Worm (Caenorhabditis elegans): Measurements from ENCODE around the gene clec-6.

The clec-6 gene

DNA sequence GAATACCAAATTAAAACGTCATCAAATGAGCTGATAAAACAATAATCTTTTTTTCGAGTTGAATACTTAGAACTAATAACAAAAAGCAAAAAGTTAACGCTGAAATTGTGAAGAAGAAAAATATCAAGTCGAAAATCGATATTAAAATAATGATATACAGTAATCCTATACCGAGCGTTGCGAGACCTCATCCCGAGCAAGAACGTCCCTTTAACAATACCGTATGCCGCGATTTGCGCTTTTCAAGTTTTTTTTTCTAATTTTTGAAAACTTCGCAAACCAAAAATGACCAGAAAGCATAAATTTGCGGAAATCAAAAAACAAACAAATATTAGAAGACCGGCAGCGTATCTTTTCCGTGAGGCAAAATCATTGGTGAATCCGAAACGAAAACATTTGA lies 3.8 kb upstream of the clec-6 start, which contains the start of gene F26F4.5:
TSS of gene F26F4.5 (minus strand) at position 256 of the 400 bp plus-strand sequence.
- peak; percentile 45; the same call in 1 of the 2 replicates for TF ChIP-seq lin-38 (GFP tag; IDR thresholded peaks at IDR 0.05)
- TF ChIP-seq lsy-2 (tag; optimal IDR thresholded peaks at IDR 0.05), result no peak
- peak; percentile 70 for TF ChIP-seq aha-1 (tag)
- no peak for TF ChIP-seq unc-39 (tag; optimal IDR thresholded peaks at IDR 0.05)

- TF ChIP-seq pqm-1 (tag; optimal IDR thresholded peaks at IDR 0.05), result peak; percentile 56
- no peak for TF ChIP-seq daf-16 (GFP tag; optimal IDR thresholded peaks at IDR 0.05)
- TF ChIP-seq daf-16 (tag; optimal IDR thresholded peaks at IDR 0.05), result peak; percentile 17
- peak; percentile 13 for TF ChIP-seq dve-1 (tag; optimal IDR thresholded peaks at IDR 0.05; ENCODE audit: insufficient read depth)
- TF ChIP-seq nhr-237 (tag; optimal IDR thresholded peaks at IDR 0.05), result no peak
These were observed 3.8 kb downstream of the clec-6 start, which contains the start of gene clec-5 for ce11 chrIII:4883429-4883828. Gene clec-5 (minus strand): TSS chrIII:4883606.

- TF ChIP-seq ces-1 (GFP tag; optimal IDR thresholded peaks at IDR 0.05) (no peak), daf-16 (GFP tag; optimal IDR thresholded peaks at IDR 0.05) (no peak), daf-16 (tag; optimal IDR thresholded peaks at IDR 0.05) (peak; percentile 22), pqm-1 (tag; optimal IDR thresholded peaks at IDR 0.05) (peak; percentile 38), hlh-11 (tag; optimal IDR thresholded peaks at IDR 0.05) (peak; percentile 12), nhr-6 (tag; optimal IDR thresholded peaks at IDR 0.05) (no peak), nhr-28 (tag; optimal IDR thresholded peaks at IDR 0.05) (peak; percentile 11), dmd-6 (GFP tag; IDR thresholded peaks at IDR 0.05) (0 out of 2 replicates have a peak, but pooled peaks have one; percentile 17), aha-1 (tag) (no peak)
These were observed 5.3 kb downstream of the clec-6 start for ce11 chrIII:4881955-4882354.

DNA sequence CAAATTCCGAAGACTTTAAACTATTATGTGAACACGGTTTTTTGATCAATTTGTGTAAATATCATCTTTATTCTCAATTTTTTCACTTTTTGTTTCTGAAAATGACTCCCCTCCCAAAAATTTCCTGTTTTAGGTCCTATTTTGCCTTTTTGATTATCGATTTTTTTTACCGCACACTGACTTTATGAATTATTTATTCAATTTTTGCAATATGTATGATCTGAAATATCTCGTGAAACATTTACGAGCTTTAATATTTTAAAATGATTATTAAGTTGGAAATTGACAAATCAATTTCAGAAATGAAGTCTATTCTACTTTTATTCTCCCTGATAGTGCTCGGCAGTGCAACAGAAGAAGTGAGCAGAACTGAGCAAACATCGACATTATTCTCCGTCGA lies 7.8 kb downstream of the clec-6 start, which contains the start of gene C35D10.1:
TSS of gene C35D10.1 (plus strand) at position 301 of the 400 bp plus-strand sequence.
- TF ChIP-seq ceh-28 (tag; optimal IDR thresholded peaks at IDR 0.05) (peak; percentile 38), lin-38 (GFP tag; IDR thresholded peaks at IDR 0.05) (peak; percentile 62), pqm-1 (tag; optimal IDR thresholded peaks at IDR 0.05) (no peak)

DNA sequence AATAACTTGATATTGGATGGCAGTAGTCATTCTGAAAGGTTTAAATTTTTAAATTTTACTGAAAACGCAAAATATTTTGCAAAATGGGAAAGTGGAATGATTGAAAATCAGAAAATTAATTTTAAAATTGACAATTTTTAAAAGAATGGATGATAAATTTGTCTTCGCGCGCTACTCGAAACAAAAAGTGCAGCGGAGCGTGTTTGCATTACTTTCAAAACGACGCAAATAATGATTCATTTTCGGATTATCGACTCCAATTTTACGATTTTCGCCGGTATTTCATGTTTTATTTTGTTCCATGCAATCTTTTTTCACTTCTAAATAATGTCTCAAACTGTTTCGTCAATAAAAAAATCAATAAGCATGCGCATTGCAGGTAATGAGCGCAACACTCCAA lies 9.0 kb downstream of the clec-6 start, which contains the start of the genes tost-1 and arx-6:
TSS of gene tost-1 (minus strand) at position 31 of the 400 bp plus-strand sequence.
TSS of gene arx-6 (plus strand) at position 378 of the 400 bp plus-strand sequence.
- TF ChIP-seq mes-2 (tag; optimal IDR thresholded peaks at IDR 0.05; ENCODE audit: poor library complexity, severe bottlenecking) (peak; percentile 81), nhr-41 (GFP tag; IDR thresholded peaks at IDR 0.05) (no peak), pqm-1 (tag; optimal IDR thresholded peaks at IDR 0.05) (no peak), lsy-2 (tag; optimal IDR thresholded peaks at IDR 0.05) (peak in 1 of 2 experiments; percentile 69), skn-1 (tag; optimal IDR thresholded peaks at IDR 0.05) (no peak), dmd-9 (GFP tag; IDR thresholded peaks at IDR 0.05) (no peak), fkh-10 (GFP tag; optimal IDR thresholded peaks at IDR 0.05) (peak; percentile 19), lin-38 (GFP tag; IDR thresholded peaks at IDR 0.05) (peak; percentile 93), dpl-1 (GFP tag; optimal IDR thresholded peaks at IDR 0.05) (peak; percentile 84)

DNA sequence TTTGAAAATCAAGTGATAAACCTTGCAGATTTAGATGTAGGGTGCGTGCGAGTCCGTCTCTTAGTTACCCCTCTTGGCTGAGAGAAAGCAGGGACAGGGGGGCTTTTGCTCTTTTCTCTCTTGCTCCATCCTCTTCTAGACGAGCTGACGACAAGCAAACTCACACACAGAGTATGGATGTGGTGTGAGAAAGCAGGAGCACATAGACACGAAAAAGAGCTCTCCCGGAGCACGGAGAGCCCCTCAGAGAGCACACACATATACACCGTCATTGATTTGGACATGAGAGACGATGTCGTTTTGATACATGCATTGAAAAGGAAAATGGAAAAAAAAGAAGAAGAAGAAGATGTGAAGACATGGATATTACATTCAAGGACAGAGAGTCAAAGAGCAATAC lies 11.6 kb downstream of the clec-6 start:
- TF ChIP-seq hmg-1.1 (GFP tag; IDR thresholded peaks at IDR 0.05) (peak; percentile 53; the same call in 1 of the 2 replicates), unc-62 (GFP tag; optimal IDR thresholded peaks at IDR 0.05 in 1 of 2) (peak in 1 of 2 experiments; percentile 77), unc-62 (tag; optimal IDR thresholded peaks at IDR 0.05) (no peak), dmd-8 (GFP tag; IDR thresholded peaks at IDR 0.05) (no peak), ama-1 (optimal IDR thresholded peaks at IDR 0.05) (no peak)

DNA sequence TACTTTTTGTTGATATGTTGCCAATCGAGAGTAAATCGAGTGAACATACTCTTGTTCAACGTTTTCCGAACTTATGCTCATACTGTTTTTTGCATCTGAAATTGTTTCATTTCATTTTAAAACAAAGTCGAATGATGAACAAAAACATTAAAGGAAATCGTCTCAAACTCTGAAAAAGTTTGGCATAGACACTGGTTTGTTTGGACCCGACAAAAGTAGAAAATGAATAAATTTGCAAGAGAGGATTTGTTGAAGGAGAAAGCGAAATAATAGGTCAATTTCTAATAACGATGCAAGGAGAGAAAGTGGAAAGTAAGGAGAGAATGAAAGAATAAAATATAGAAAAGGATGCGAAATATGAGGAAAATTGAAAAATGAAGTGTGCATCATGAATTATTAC lies 12.6 kb downstream of the clec-6 start, which contains the start of gene C35D10.12:
TSS of gene C35D10.12 (minus strand) at position 101 of the 400 bp plus-strand sequence.
- TF ChIP-seq php-3 (GFP tag; IDR thresholded peaks at IDR 0.05) (no peak), unc-130 (GFP tag; optimal IDR thresholded peaks at IDR 0.05) (no peak)
